Worm (Caenorhabditis elegans) whole organism, midembryonic: ENCODE results near the gene F55C9.14.

Experiments
- klf-2 ChIP-seq: fragments of 200-800 bp; sonication (Bioruptor generic); conservative IDR thresholded peaks from 2 replicates; pipeline ENCODE4 v1.3.6; 2022; ENCODE audit warnings: missing genetic modification reagents, missing genetic modification characterization, missing compliant biosample characterization
- ztf-23 ChIP-seq: fragments of 200-800 bp; sonication (Bioruptor generic); IDR thresholded peaks from 2 replicates; pipeline ENCODE4 v1.3.6; 2022; ENCODE audit warnings: missing genetic modification reagents, missing genetic modification characterization, missing compliant biosample characterization
- ztf-29 ChIP-seq: fragments of 200-800 bp; sonication (Bioruptor generic); IDR thresholded peaks from 2 replicates; pipeline ENCODE4 v1.3.6; 2022; ENCODE audit warnings: missing genetic modification reagents, missing genetic modification characterization, missing compliant biosample characterization

DNA sequence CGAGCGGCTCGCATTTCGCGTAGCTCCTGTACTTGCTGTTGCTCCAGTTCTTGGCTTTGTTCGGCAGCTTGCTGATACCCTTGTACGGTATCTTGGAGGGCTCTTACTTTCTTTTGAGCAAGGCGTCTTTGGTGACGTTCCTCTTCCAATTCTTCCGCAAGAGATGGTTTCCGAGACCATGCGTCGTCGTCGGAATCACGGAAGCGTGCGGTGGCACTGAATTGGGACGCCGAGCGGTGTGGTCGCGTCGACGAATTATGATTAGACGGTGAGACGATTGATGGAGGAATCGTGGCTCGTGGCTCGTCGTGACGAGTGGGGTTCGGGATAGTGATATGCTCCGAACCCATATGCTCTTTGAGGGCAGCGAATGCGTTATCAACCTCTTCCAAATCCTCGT, 23.0 kb upstream of the F55C9.14 start:
- TF ChIP-seq klf-2 (GFP tag; lab: Robert Waterston, UW): no peak
- TF ChIP-seq ztf-23 (GFP tag; lab: Robert Waterston, UW): no peak
- TF ChIP-seq ztf-29 (GFP tag; lab: Robert Waterston, UW): no peak
